Worm (Caenorhabditis elegans) whole organism, L4/young adult: Measurements from ENCODE around the gene Y105C5A.508.

ENCODE experiments used
- W03F9.2 ChIP-seq: fragments of 150-350 bp; optimal IDR thresholded peaks from 2 replicates; lab custom pipeline; 2014; ENCODE audit warnings: missing biosample characterization, missing genetic modification characterization
- dao-5 ChIP-seq: sonication (generic microtip); optimal IDR thresholded peaks from 2 replicates; lab custom pipeline; 2016; ENCODE audit warnings: missing genotype, missing genetic modification characterization, moderate library complexity, missing compliant biosample characterization
- him-1 ChIP-seq: sonication (generic microtip); optimal IDR thresholded peaks from 2 replicates; lab custom pipeline; 2016; ENCODE audit warnings: missing genotype, missing genetic modification reagents, missing genetic modification characterization, missing compliant biosample characterization

DNA sequence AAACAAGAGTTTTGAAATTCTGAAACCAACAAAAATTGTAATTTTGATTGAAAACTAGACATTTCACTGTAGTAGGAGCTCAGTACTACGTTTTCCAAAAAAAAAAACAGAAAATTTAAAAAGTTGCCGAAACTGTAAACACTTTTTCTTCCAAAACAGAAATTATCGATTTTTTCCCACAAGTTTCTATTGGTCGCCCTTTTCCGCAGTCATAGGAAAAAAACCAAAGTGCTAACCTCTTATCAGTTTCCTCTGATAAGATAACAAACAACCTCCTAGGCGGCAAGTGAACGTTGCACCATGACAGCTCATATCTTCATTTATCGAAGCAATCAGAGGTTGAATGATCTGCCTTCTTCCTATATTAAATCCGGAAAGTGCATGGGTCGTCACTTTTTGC, 24.7 kb upstream of the Y105C5A.508 start:
- no peak for TF ChIP-seq dao-5 (tag; lab: Kevin White, UChicago)
- TF ChIP-seq him-1 (tag; lab: Kevin White, UChicago), result no peak
- TF ChIP-seq W03F9.2 (tag; lab: Kevin White, UChicago), result no peak
